Worm (Caenorhabditis elegans) whole organism, L2 larva: ENCODE results near the gene sqv-6.

Source experiments
- C34F6.9 ChIP-seq: fragments of 150-350 bp; optimal IDR thresholded peaks from 2 replicates; lab custom pipeline; 2014; ENCODE audit warnings: missing biosample characterization, missing genetic modification characterization
- F13H6.1 ChIP-seq: sonication (generic microtip); optimal IDR thresholded peaks from 2 replicates; lab custom pipeline; 2016; ENCODE audit warnings: missing genetic modification characterization, missing compliant biosample characterization
- Y55F3AM.14 ChIP-seq: fragments of 200-800 bp; sonication (Bioruptor generic); optimal IDR thresholded peaks from 2 replicates; lab custom pipeline; 2018; ENCODE audit warnings: mild to moderate bottlenecking, missing genetic modification characterization, missing compliant biosample characterization
- ZK546.5 ChIP-seq: sonication (generic microtip); optimal IDR thresholded peaks from 2 replicates; lab custom pipeline; 2017; ENCODE audit warnings: missing biosample characterization, missing genetic modification characterization
- alr-1 ChIP-seq: fragments of 150-350 bp; optimal IDR thresholded peaks from 2 replicates; lab custom pipeline; 2014; ENCODE audit warnings: missing biosample characterization, missing genetic modification characterization
- aly-2 ChIP-seq: fragments of 150-350 bp; optimal IDR thresholded peaks from 2 replicates; lab custom pipeline; 2014; ENCODE audit warnings: missing biosample characterization, missing genetic modification characterization
- blmp-1 ChIP-seq: sonication (generic microtip); optimal IDR thresholded peaks from 2 replicates; lab custom pipeline; 2017; ENCODE audit warnings: missing genetic modification characterization, mild to moderate bottlenecking, missing compliant biosample characterization, antibody characterized with exemption, moderate library complexity; ENCODE audit not compliant: insufficient read depth
- ceh-16 ChIP-seq: fragments of 150-350 bp; optimal IDR thresholded peaks from 2 replicates; lab custom pipeline; 2014; ENCODE audit warnings: missing biosample characterization, missing genetic modification characterization
- ceh-82 ChIP-seq: fragments of 150-350 bp; optimal IDR thresholded peaks from 2 replicates; lab custom pipeline; 2014; ENCODE audit warnings: missing biosample characterization, missing genetic modification characterization
- crh-2 ChIP-seq: sonication (generic microtip); optimal IDR thresholded peaks from 2 replicates; lab custom pipeline; 2017; ENCODE audit warnings: missing biosample characterization, missing genetic modification characterization
- elt-1 ChIP-seq: fragments of 150-350 bp; optimal IDR thresholded peaks from 2 replicates; lab custom pipeline; 2014; ENCODE audit warnings: missing biosample characterization, missing genetic modification characterization
- elt-3 ChIP-seq: sonication (generic microtip); optimal IDR thresholded peaks from 2 replicates; lab custom pipeline; 2017; ENCODE audit warnings: missing biosample characterization, missing genetic modification characterization
- fos-1 ChIP-seq: fragments of 150-350 bp; optimal IDR thresholded peaks from 2 replicates; lab custom pipeline; 2014; ENCODE audit warnings: missing biosample characterization, missing genetic modification characterization
- gmeb-1 ChIP-seq: fragments of 150-350 bp; optimal IDR thresholded peaks from 2 replicates; lab custom pipeline; 2014; ENCODE audit warnings: missing biosample characterization, missing genetic modification characterization
- lin-11 ChIP-seq: fragments of 150-350 bp; sonication (generic microtip); optimal IDR thresholded peaks from 2 replicates; lab custom pipeline; 2014; ENCODE audit warnings: missing biosample characterization, missing genetic modification characterization, inconsistent platforms, mixed read lengths
- lin-39 ChIP-seq: fragments of 150-350 bp; optimal IDR thresholded peaks from 2 replicates; lab custom pipeline; 2014; ENCODE audit warnings: missing biosample characterization, missing genetic modification reagents, missing genetic modification characterization
- lsy-2 ChIP-seq, 2 experiments: fragments of 150-350 bp in 1 of 2; sonication (generic microtip) in 1 of 2; optimal IDR thresholded peaks; 2 replicates each; lab custom pipeline; 2014 to 2017; ENCODE audit warnings: missing biosample characterization in 2 of 2, missing genetic modification characterization in 2 of 2
- mab-5 ChIP-seq: fragments of 150-350 bp; optimal IDR thresholded peaks from 2 replicates; lab custom pipeline; 2014; ENCODE audit warnings: missing biosample characterization, missing genetic modification characterization
- mbf-1 ChIP-seq: sonication (generic microtip); optimal IDR thresholded peaks from 2 replicates; lab custom pipeline; 2017; ENCODE audit warnings: missing biosample characterization, missing genetic modification characterization
- mdl-1 ChIP-seq, 2 experiments: fragments of 150-350 bp in 1 of 2; sonication (generic microtip) in 1 of 2; optimal IDR thresholded peaks; 2 replicates each; lab custom pipeline; 2017; ENCODE audit warnings: missing biosample characterization in 2 of 2, missing genetic modification characterization in 2 of 2
- nhr-10 ChIP-seq: sonication (generic microtip); optimal IDR thresholded peaks from 2 replicates; lab custom pipeline; 2017; ENCODE audit warnings: missing biosample characterization, missing genetic modification characterization
- nhr-11 ChIP-seq: fragments of 150-350 bp; optimal IDR thresholded peaks from 2 replicates; lab custom pipeline; 2014; ENCODE audit warnings: missing biosample characterization, missing genetic modification characterization
- nhr-12 ChIP-seq: fragments of 150-350 bp; optimal IDR thresholded peaks from 2 replicates; lab custom pipeline; 2014; ENCODE audit warnings: missing biosample characterization, missing genetic modification characterization
- nhr-129 ChIP-seq: fragments of 150-350 bp; optimal IDR thresholded peaks from 2 replicates; lab custom pipeline; 2014; ENCODE audit warnings: missing biosample characterization, missing genetic modification characterization
- nhr-21 ChIP-seq: fragments of 150-350 bp; optimal IDR thresholded peaks from 2 replicates; lab custom pipeline; 2014; ENCODE audit warnings: missing biosample characterization, missing genetic modification characterization
- nhr-23 ChIP-seq: fragments of 150-350 bp; optimal IDR thresholded peaks from 2 replicates; lab custom pipeline; 2014; ENCODE audit warnings: missing biosample characterization, missing genetic modification reagents, missing genetic modification characterization
- nhr-237 ChIP-seq: fragments of 150-350 bp; optimal IDR thresholded peaks from 2 replicates; lab custom pipeline; 2014; ENCODE audit warnings: missing biosample characterization, missing genetic modification characterization
- nhr-25 ChIP-seq: fragments of 150-350 bp; sonication (generic microtip); optimal IDR thresholded peaks from 3 replicates; lab custom pipeline; 2014; ENCODE audit warnings: missing biosample characterization, missing genetic modification characterization
- sem-4 ChIP-seq: fragments of 150-350 bp; optimal IDR thresholded peaks from 2 replicates; lab custom pipeline; 2014; ENCODE audit warnings: missing biosample characterization, missing genetic modification reagents, missing genetic modification characterization
- skn-1 ChIP-seq: sonication (generic microtip); optimal IDR thresholded peaks from 2 replicates; lab custom pipeline; 2017; ENCODE audit warnings: missing biosample characterization, missing genetic modification characterization
- sma-3 ChIP-seq: sonication (generic microtip); optimal IDR thresholded peaks from 2 replicates; lab custom pipeline; 2016; ENCODE audit warnings: missing genetic modification reagents, missing genetic modification characterization, missing compliant biosample characterization
- sma-9 ChIP-seq, 2 experiments: fragments of 150-350 bp in 1 of 2; sonication (generic microtip) in 1 of 2; optimal IDR thresholded peaks; 2 replicates each; lab custom pipeline; 2014 to 2016; ENCODE audit warnings: missing genetic modification characterization in 2 of 2, mild to moderate bottlenecking in 1 of 2, missing biosample characterization in 1 of 2, missing compliant biosample characterization in 1 of 2, missing genetic modification reagents in 1 of 2, moderate library complexity in 1 of 2
- unc-39 ChIP-seq: fragments of 150-350 bp; optimal IDR thresholded peaks from 2 replicates; lab custom pipeline; 2014; ENCODE audit warnings: missing biosample characterization, missing genetic modification characterization
- unc-55 ChIP-seq: fragments of 150-350 bp; sonication (generic microtip); optimal IDR thresholded peaks from 3 replicates; lab custom pipeline; 2014; ENCODE audit warnings: missing biosample characterization, missing genetic modification reagents, missing genetic modification characterization
- unc-62 ChIP-seq: fragments of 150-350 bp; optimal IDR thresholded peaks from 2 replicates; lab custom pipeline; 2014; ENCODE audit warnings: missing biosample characterization, missing genetic modification reagents, missing genetic modification characterization
- zag-1 ChIP-seq: fragments of 150-350 bp; optimal IDR thresholded peaks from 2 replicates; lab custom pipeline; 2014; ENCODE audit warnings: missing biosample characterization, missing genetic modification characterization
- ztf-1 ChIP-seq: fragments of 200-800 bp; sonication (Bioruptor generic); conservative IDR thresholded peaks from 2 replicates; pipeline ENCODE4 v1.3.6; 2022; ENCODE audit warnings: missing genetic modification characterization, missing compliant biosample characterization
- ztf-11 ChIP-seq: sonication (generic microtip); optimal IDR thresholded peaks from 2 replicates; lab custom pipeline; 2017; ENCODE audit warnings: missing biosample characterization, missing genetic modification characterization
- ztf-4 ChIP-seq: fragments of 150-350 bp; optimal IDR thresholded peaks from 2 replicates; lab custom pipeline; 2014; ENCODE audit warnings: missing biosample characterization, missing genetic modification characterization

Gene sqv-6

DNA sequence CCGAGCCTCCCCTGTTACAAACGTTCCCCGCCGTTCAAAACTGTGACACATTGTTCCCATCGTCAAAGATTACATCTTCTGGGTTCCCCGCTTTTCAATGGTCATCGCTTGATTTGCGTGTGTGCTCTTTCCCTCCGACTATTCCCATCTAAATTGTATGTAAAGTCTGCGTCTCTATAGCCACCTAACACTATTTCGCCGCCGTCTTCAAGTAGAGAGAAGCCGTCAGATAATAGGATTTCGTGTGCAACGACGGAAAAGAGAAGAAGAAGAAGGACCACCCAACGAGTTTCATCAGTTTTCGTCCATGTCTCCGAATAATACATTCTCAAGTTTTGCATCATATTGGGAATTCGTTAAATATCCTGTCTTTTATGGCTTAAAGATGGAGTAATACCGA lies 1.6 kb upstream of the sqv-6 start:
- TF ChIP-seq ZK546.5 (no peak), Y55F3AM.14 (GFP tag; lab: Kevin White, UChicago) (no peak), ztf-4 (tag; lab: Kevin White, UChicago) (no peak), ceh-82 (no peak), sma-9 (GFP tag; optimal IDR thresholded peaks at IDR 0.05; lab: Kevin White, UChicago) (no peak), sma-9 (tag; optimal IDR thresholded peaks at IDR 0.05; lab: Kevin White, UChicago) (no peak), lsy-2 (tag; optimal IDR thresholded peaks at IDR 0.05; lab: Kevin White, UChicago) (peak in 1 of 2 experiments; percentile 24), unc-62 (GFP tag; lab: Kevin White, UChicago) (no peak), zag-1 (tag; lab: Kevin White, UChicago) (no peak), unc-39 (no peak), F13H6.1 (tag; lab: Kevin White, UChicago) (peak; percentile 60), sma-3 (GFP tag; lab: Kevin White, UChicago) (no peak), nhr-237 (tag; lab: Kevin White, UChicago) (no peak), nhr-25 (tag; lab: Kevin White, UChicago) (no peak), blmp-1 (no peak), mdl-1 (tag; optimal IDR thresholded peaks at IDR 0.05; lab: Kevin White, UChicago) (no peak), nhr-23 (no peak), nhr-21 (tag; lab: Kevin White, UChicago) (no peak), sem-4 (tag; lab: Kevin White, UChicago) (no peak), lin-39 (no peak), nhr-10 (tag; lab: Kevin White, UChicago) (no peak), gmeb-1 (tag; lab: Kevin White, UChicago) (no peak), unc-55 (peak; percentile 42), mbf-1 (tag; lab: Kevin White, UChicago) (no peak), crh-2 (tag; lab: Kevin White, UChicago) (no peak), ceh-16 (tag; lab: Kevin White, UChicago) (no peak), alr-1 (tag; lab: Kevin White, UChicago) (no peak), mab-5 (tag; lab: Kevin White, UChicago) (no peak), nhr-11 (no peak), nhr-129 (tag; lab: Kevin White, UChicago) (peak; percentile 44), C34F6.9 (tag; lab: Kevin White, UChicago) (peak; percentile 37), nhr-12 (tag; lab: Kevin White, UChicago) (no peak), skn-1 (no peak), elt-1 (tag; lab: Kevin White, UChicago) (no peak), ztf-1 (GFP tag; lab: Robert Waterston, UW) (no peak), elt-3 (tag; lab: Kevin White, UChicago) (no peak), aly-2 (no peak), ztf-11 (tag; lab: Kevin White, UChicago) (no peak), lin-11 (tag; lab: Kevin White, UChicago) (no peak)

DNA sequence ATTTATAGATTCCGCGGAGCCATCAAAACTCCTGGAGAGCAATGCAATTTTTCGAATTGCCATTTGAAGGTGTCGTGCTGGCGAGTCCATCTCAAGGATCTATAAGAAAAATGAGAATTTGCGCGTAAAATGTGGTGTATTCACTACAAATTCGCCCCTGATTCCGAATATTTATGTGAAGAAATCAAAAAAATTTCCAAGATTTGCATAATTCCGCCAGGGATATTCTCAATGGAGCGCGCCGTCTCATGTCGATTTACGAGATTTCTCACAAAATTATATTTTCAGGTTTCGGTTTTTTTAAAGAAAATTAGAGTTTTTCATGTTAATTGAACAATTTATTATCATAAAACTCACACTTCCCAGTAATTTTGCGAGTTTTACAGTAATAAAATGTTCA lies 14.8 kb downstream of the sqv-6 start, which contains the start of gene Y50D4C.6:
Gene Y50D4C.6 (minus strand): TSS at position 101 of the 400 bp plus-strand sequence.
- TF ChIP-seq ceh-16 (tag; lab: Kevin White, UChicago), result no peak
- TF ChIP-seq crh-2 (tag; lab: Kevin White, UChicago), result no peak
- TF ChIP-seq unc-55, result no peak
- TF ChIP-seq nhr-11, result no peak
- no peak for TF ChIP-seq mbf-1 (tag; lab: Kevin White, UChicago)
- TF ChIP-seq ztf-11 (tag; lab: Kevin White, UChicago), result no peak
- TF ChIP-seq C34F6.9 (tag; lab: Kevin White, UChicago), result no peak

DNA sequence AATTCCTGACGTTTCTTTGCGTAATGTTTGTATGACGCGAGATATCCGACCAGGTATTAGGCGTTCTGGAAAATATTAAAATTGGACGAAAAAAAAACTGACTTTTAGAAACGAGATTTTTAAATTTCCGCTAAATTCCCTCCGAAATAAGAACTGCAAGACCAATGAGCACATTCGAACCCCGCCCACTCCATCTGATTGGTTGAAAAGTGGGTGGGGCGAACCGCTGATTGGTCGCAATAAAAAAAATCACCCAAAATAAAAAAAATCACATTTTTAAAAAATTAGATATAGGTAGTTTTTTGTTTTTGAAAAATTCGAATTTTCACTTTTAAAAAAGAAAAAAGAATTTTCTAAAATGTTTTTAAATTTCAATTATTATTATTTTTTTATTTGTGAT lies 15.5 kb downstream of the sqv-6 start:
- no peak for TF ChIP-seq nhr-11
- no peak for TF ChIP-seq blmp-1
- TF ChIP-seq skn-1, result no peak
- no peak for TF ChIP-seq nhr-21 (tag; lab: Kevin White, UChicago)
- no peak for TF ChIP-seq unc-62 (GFP tag; lab: Kevin White, UChicago)
- TF ChIP-seq ztf-1 (GFP tag; lab: Robert Waterston, UW), result no peak
- TF ChIP-seq nhr-129 (tag; lab: Kevin White, UChicago), result no peak
- TF ChIP-seq fos-1 (tag; lab: Kevin White, UChicago), result no peak
- no peak for TF ChIP-seq aly-2
- TF ChIP-seq ztf-11 (tag; lab: Kevin White, UChicago), result no peak
- TF ChIP-seq lin-39, result no peak
- TF ChIP-seq mab-5 (tag; lab: Kevin White, UChicago), result no peak
